Fruit fly (Drosophila melanogaster) whole organism, wandering third instar larva: Measurements from ENCODE around the gene noi.

Experiments
- Abd-B ChIP-seq: fragments of >200 bp; optimal IDR thresholded peaks from 2 replicates; lab custom pipeline; 2017; ENCODE audit warnings: missing biosample characterization, missing genetic modification characterization
- CG32264 ChIP-seq: fragments of 200-800 bp; sonication (Bioruptor generic); optimal IDR thresholded peaks from 2 replicates; lab custom pipeline; 2016; ENCODE audit warnings: missing biosample characterization, missing genetic modification characterization
- CG9705 ChIP-seq: fragments of 200-800 bp; sonication (Bioruptor generic); optimal IDR thresholded peaks from 2 replicates; lab custom pipeline; 2018; ENCODE audit warnings: missing biosample characterization, mild to moderate bottlenecking, missing genetic modification characterization
- CrebA ChIP-seq: fragments of 200-800 bp; sonication (Bioruptor generic); optimal IDR thresholded peaks from 2 replicates; lab custom pipeline; 2016; ENCODE audit warnings: missing biosample characterization, mild to moderate bottlenecking, missing genetic modification characterization, borderline replicate concordance
- Dfd ChIP-seq: fragments of >200 bp; optimal IDR thresholded peaks from 2 replicates; lab custom pipeline; 2017; ENCODE audit warnings: missing biosample characterization, missing genetic modification characterization
- Dif ChIP-seq: fragments of 200-275, 200-300 bp; sonication (Bioruptor generic); optimal IDR thresholded peaks from 2 replicates; lab custom pipeline; 2018; ENCODE audit warnings: missing biosample characterization, missing genetic modification characterization; ENCODE audit not compliant: partially characterized antibody
- GATAd ChIP-seq: sonication (Bioruptor generic); optimal IDR thresholded peaks from 2 replicates; lab custom pipeline; 2016; ENCODE audit warnings: missing biosample characterization, missing genetic modification characterization
- HLH106 ChIP-seq: fragments of 200-800 bp; optimal IDR thresholded peaks from 3 replicates; lab custom pipeline; 2019; ENCODE audit warnings: missing biosample characterization, mild to moderate bottlenecking, missing genetic modification characterization, moderate library complexity
- Hnf4 ChIP-seq: fragments of 200-800 bp; sonication (Bioruptor generic); optimal IDR thresholded peaks from 2 replicates; lab custom pipeline; 2016; ENCODE audit warnings: missing biosample characterization, mild to moderate bottlenecking, missing genetic modification characterization
- Hr78 ChIP-seq: fragments of >200 bp; optimal IDR thresholded peaks from 2 replicates; lab custom pipeline; 2017; ENCODE audit warnings: missing biosample characterization, missing genetic modification characterization
- Hr83 ChIP-seq: fragments of 200-300 bp; sonication (Bioruptor generic); optimal IDR thresholded peaks from 2 replicates; lab custom pipeline; 2016; ENCODE audit warnings: missing biosample characterization, mild to moderate bottlenecking, missing genetic modification characterization, moderate library complexity; ENCODE audit not compliant: poor library complexity, severe bottlenecking
- Jra ChIP-seq: sonication (Bioruptor generic); optimal IDR thresholded peaks from 2 replicates; lab custom pipeline; 2016; ENCODE audit warnings: missing biosample characterization, missing genetic modification characterization
- Mio ChIP-seq: sonication (Bioruptor generic); optimal IDR thresholded peaks from 2 replicates; lab custom pipeline; 2016; ENCODE audit warnings: missing biosample characterization, missing genetic modification characterization
- Myc ChIP-seq: fragments of >200 bp; optimal IDR thresholded peaks from 2 replicates; lab custom pipeline; 2017
- N ChIP-seq: fragments of >200 bp; optimal IDR thresholded peaks from 2 replicates; lab custom pipeline; 2018; ENCODE audit warnings: missing biosample characterization, missing external identifiers, missing genetic modification characterization
- OdsH ChIP-seq: fragments of 200-800 bp; sonication (Bioruptor generic); optimal IDR thresholded peaks from 2 replicates; lab custom pipeline; 2016; ENCODE audit warnings: missing biosample characterization, mild to moderate bottlenecking, missing genetic modification characterization
- Rel ChIP-seq, 2 experiments: fragments of 200-800 bp; sonication (Bioruptor generic) in 1 of 2; optimal IDR thresholded peaks; 2 replicates in 1 of 2; 3 replicates in 1 of 2; lab custom pipeline; 2016 to 2019; ENCODE audit warnings: mild to moderate bottlenecking in 2 of 2, missing biosample characterization in 2 of 2, missing genetic modification characterization in 2 of 2, moderate library complexity in 1 of 2
- Sp1 ChIP-seq: fragments of 200-800 bp; sonication (Bioruptor generic); optimal IDR thresholded peaks from 3 replicates; lab custom pipeline; 2019; ENCODE audit warnings: missing biosample characterization, mild to moderate bottlenecking, missing genetic modification characterization, moderate library complexity
- Vsx2 ChIP-seq: fragments of 200-300, 225-300 bp; sonication (Bioruptor generic); optimal IDR thresholded peaks from 2 replicates; lab custom pipeline; 2018; ENCODE audit warnings: missing biosample characterization, missing genetic modification characterization; ENCODE audit not compliant: partially characterized antibody
- br ChIP-seq: fragments of 200-800 bp; sonication (Bioruptor generic); optimal IDR thresholded peaks from 2 replicates; lab custom pipeline; 2016; ENCODE audit warnings: missing biosample characterization, missing genetic modification characterization
- brk ChIP-seq: fragments of 200-800 bp; sonication (Bioruptor generic); optimal IDR thresholded peaks from 2 replicates; lab custom pipeline; 2016; ENCODE audit warnings: missing biosample characterization, mild to moderate bottlenecking, missing genetic modification characterization
- dl ChIP-seq, 2 experiments: fragments of 175-275, 200-275 bp in 1 of 2; fragments of 200-275 bp in 1 of 2; sonication (Bioruptor generic); optimal IDR thresholded peaks; lab custom pipeline; 2018; ENCODE audit warnings: mild to moderate bottlenecking in 2 of 2, missing biosample characterization in 2 of 2, missing genetic modification characterization in 2 of 2, moderate library complexity in 2 of 2; ENCODE audit not compliant: partially characterized antibody in 2 of 2, insufficient read depth in 1 of 2
- dmrt93B ChIP-seq: fragments of 200-800 bp; sonication (Bioruptor generic); optimal IDR thresholded peaks from 2 replicates; lab custom pipeline; 2018; ENCODE audit warnings: missing biosample characterization, mild to moderate bottlenecking, missing genetic modification characterization
- dsf ChIP-seq: sonication (Bioruptor generic); optimal IDR thresholded peaks from 2 replicates; lab custom pipeline; 2016; ENCODE audit warnings: missing biosample characterization, missing genetic modification characterization, borderline replicate concordance
- ey ChIP-seq: fragments of 200-800 bp; sonication (Bioruptor generic); optimal IDR thresholded peaks from 2 replicates; lab custom pipeline; 2016; ENCODE audit warnings: missing biosample characterization, missing genetic modification characterization
- foxo ChIP-seq, 2 experiments: fragments of 200-800 bp; sonication (Bioruptor generic); optimal IDR thresholded peaks; 2 replicates in 1 of 2; 3 replicates in 1 of 2; lab custom pipeline; 2016 to 2017; ENCODE audit warnings: missing biosample characterization in 2 of 2, missing genetic modification characterization in 2 of 2
- fru ChIP-seq: fragments of 200-800 bp; sonication (Bioruptor generic); optimal IDR thresholded peaks from 3 replicates; lab custom pipeline; 2016; ENCODE audit warnings: missing biosample characterization, mild to moderate bottlenecking, missing genetic modification characterization
- h ChIP-seq: fragments of 200-800 bp; sonication (Bioruptor generic); optimal IDR thresholded peaks from 3 replicates; lab custom pipeline; 2016; ENCODE audit warnings: missing biosample characterization, mild to moderate bottlenecking, missing genetic modification characterization
- jim ChIP-seq: fragments of 175-275, 200-325 bp; sonication (Bioruptor generic); optimal IDR thresholded peaks from 2 replicates; lab custom pipeline; 2016; ENCODE audit warnings: missing biosample characterization, mild to moderate bottlenecking, missing genetic modification characterization
- lola ChIP-seq: fragments of >200 bp; optimal IDR thresholded peaks from 2 replicates; lab custom pipeline; 2017; ENCODE audit warnings: missing biosample characterization, missing genetic modification characterization
- pan ChIP-seq: fragments of >200 bp; optimal IDR thresholded peaks from 2 replicates; lab custom pipeline; 2017
- psq ChIP-seq: fragments of 200-800 bp; sonication (Bioruptor generic); optimal IDR thresholded peaks from 3 replicates; lab custom pipeline; 2017; ENCODE audit warnings: missing biosample characterization, mild to moderate bottlenecking, missing genetic modification characterization, moderate library complexity
- rgr ChIP-seq: fragments of 200-800 bp; sonication (Bioruptor generic); optimal IDR thresholded peaks from 3 replicates; lab custom pipeline; 2016; ENCODE audit warnings: missing biosample characterization, mild to moderate bottlenecking, missing genetic modification characterization
- sage ChIP-seq: fragments of 200-800 bp; sonication (Bioruptor generic); optimal IDR thresholded peaks from 2 replicates; lab custom pipeline; 2016; ENCODE audit warnings: missing biosample characterization, mild to moderate bottlenecking, missing genetic modification characterization
- sv ChIP-seq: fragments of 200-800 bp; sonication (Bioruptor generic); optimal IDR thresholded peaks from 3 replicates; lab custom pipeline; 2016; ENCODE audit warnings: missing biosample characterization, missing genetic modification characterization
- tai ChIP-seq: sonication (Bioruptor generic); optimal IDR thresholded peaks from 2 replicates; lab custom pipeline; 2016; ENCODE audit warnings: missing biosample characterization, missing genetic modification characterization
- usp ChIP-seq: fragments of >200 bp; optimal IDR thresholded peaks from 2 replicates; lab custom pipeline; 2017; ENCODE audit warnings: missing biosample characterization, missing genetic modification characterization
- woc ChIP-seq: sonication (Bioruptor generic); optimal IDR thresholded peaks from 2 replicates; lab custom pipeline; 2016; ENCODE audit warnings: missing biosample characterization, mild to moderate bottlenecking, missing genetic modification characterization

Gene noi

dm6 chr3R:5551068-5551467 lies 40.2 kb downstream of the noi start, which contains the start of gene mia:
Gene mia, minus strand, starts transcription at chr3R:5551168.
- TF ChIP-seq brk (no peak), Rel (GFP tag; optimal IDR thresholded peaks at IDR 0.05; lab: Kevin White, UChicago) (no peak), Rel (tag; optimal IDR thresholded peaks at IDR 0.05; lab: Kevin White, UChicago) (no peak), CrebA (GFP tag; lab: Kevin White, UChicago) (no peak), ey (GFP tag; lab: Kevin White, UChicago) (no peak), lola (GFP tag; lab: Kevin White, UChicago) (no peak), h (GFP tag; lab: Kevin White, UChicago) (no peak), Dfd (GFP tag; lab: Kevin White, UChicago) (no peak), Abd-B (GFP tag; lab: Kevin White, UChicago) (no peak), sv (GFP tag; lab: Kevin White, UChicago) (no peak), psq (GFP tag; lab: Kevin White, UChicago) (no peak), Hr83 (no peak), Dif (GFP tag; lab: Kevin White, UChicago) (no peak), Vsx2 (GFP tag; lab: Kevin White, UChicago) (no peak), Mio (GFP tag; lab: Kevin White, UChicago) (no peak), pan (no peak), usp (GFP tag; lab: Kevin White, UChicago) (no peak), foxo (GFP tag; optimal IDR thresholded peaks at IDR 0.05; lab: Kevin White, UChicago) (no peak), Jra (GFP tag; lab: Kevin White, UChicago) (no peak)

dm6 chr3R:5550452-5550851 lies 40.8 kb downstream of the noi start:
- TF ChIP-seq br (GFP tag; lab: Kevin White, UChicago) (no peak), Dif (GFP tag; lab: Kevin White, UChicago) (no peak), dmrt93B (GFP tag; lab: Kevin White, UChicago) (no peak), dl (GFP tag; optimal IDR thresholded peaks at IDR 0.05; lab: Kevin White, UChicago; ENCODE audit: insufficient read depth in 1 of 2, partially characterized antibody in 2 of 2) (no peak), Jra (GFP tag; lab: Kevin White, UChicago) (no peak), Abd-B (GFP tag; lab: Kevin White, UChicago) (no peak), Mio (GFP tag; lab: Kevin White, UChicago) (no peak)

- TF ChIP-seq tai (no peak), ey (GFP tag; lab: Kevin White, UChicago) (peak; percentile 42), brk (no peak), fru (no peak), GATAd (no peak), sv (GFP tag; lab: Kevin White, UChicago) (peak; percentile 44), Dif (GFP tag; lab: Kevin White, UChicago) (peak; percentile 31), HLH106 (tag; lab: Kevin White, UChicago) (no peak), Myc (peak; percentile 69), OdsH (GFP tag; lab: Kevin White, UChicago) (peak; percentile 32), dmrt93B (GFP tag; lab: Kevin White, UChicago) (no peak), CG32264 (GFP tag; lab: Kevin White, UChicago) (no peak), h (GFP tag; lab: Kevin White, UChicago) (peak; percentile 87), br (GFP tag; lab: Kevin White, UChicago) (no peak), Jra (GFP tag; lab: Kevin White, UChicago) (no peak), N (GFP tag; lab: Kevin White, UChicago) (no peak), Vsx2 (GFP tag; lab: Kevin White, UChicago) (no peak), dsf (GFP tag; lab: Kevin White, UChicago) (no peak), usp (GFP tag; lab: Kevin White, UChicago) (no peak), pan (no peak), sage (no peak), Mio (GFP tag; lab: Kevin White, UChicago) (no peak), CrebA (GFP tag; lab: Kevin White, UChicago) (no peak), dl (GFP tag; optimal IDR thresholded peaks at IDR 0.05; lab: Kevin White, UChicago; ENCODE audit: insufficient read depth in 1 of 2, partially characterized antibody in 2 of 2) (no peak), Rel (GFP tag; optimal IDR thresholded peaks at IDR 0.05; lab: Kevin White, UChicago) (no peak), Rel (tag; optimal IDR thresholded peaks at IDR 0.05; lab: Kevin White, UChicago) (peak; percentile 41), Hnf4 (GFP tag; lab: Kevin White, UChicago) (no peak), Sp1 (GFP tag; lab: Kevin White, UChicago) (no peak), woc (peak; percentile 62), psq (GFP tag; lab: Kevin White, UChicago) (no peak), rgr (GFP tag; lab: Kevin White, UChicago) (no peak), Dfd (GFP tag; lab: Kevin White, UChicago) (no peak), Hr78 (GFP tag; lab: Kevin White, UChicago) (no peak), foxo (GFP tag; optimal IDR thresholded peaks at IDR 0.05; lab: Kevin White, UChicago) (peak in 1 of 2 experiments; percentile 69), lola (GFP tag; lab: Kevin White, UChicago) (no peak), CG9705 (GFP tag; lab: Kevin White, UChicago) (peak; percentile 38), jim (GFP tag; lab: Kevin White, UChicago) (no peak), Abd-B (GFP tag; lab: Kevin White, UChicago) (no peak), Hr83 (peak; percentile 87)
Observed at dm6 chr3R:5547464-5547943, 43.8 kb downstream of the noi start, which contains the start of gene CG2519. Gene CG2519, minus strand, starts transcription at chr3R:5547775.
